Worm (Caenorhabditis elegans) whole organism, mixed stage, embryonic: ENCODE measurements around the gene par-5.

Source experiments
- blmp-1 ChIP-seq: fragments of 150-350 bp; optimal IDR thresholded peaks from 2 replicates; lab custom pipeline; 2014; ENCODE audit warnings: missing biosample characterization, missing genetic modification characterization
- elt-3 ChIP-seq: fragments of 150-350 bp; optimal IDR thresholded peaks from 2 replicates; lab custom pipeline; 2014; ENCODE audit warnings: missing biosample characterization, missing genetic modification characterization
- mep-1 ChIP-seq: fragments of 150-350 bp; optimal IDR thresholded peaks from 2 replicates; lab custom pipeline; 2017; ENCODE audit warnings: missing biosample characterization, missing genetic modification reagents, missing genetic modification characterization, inconsistent platforms
- nhr-28 ChIP-seq: fragments of 150-350 bp; optimal IDR thresholded peaks from 2 replicates; lab custom pipeline; 2014; ENCODE audit warnings: missing biosample characterization, missing genetic modification characterization
- sem-2 ChIP-seq: fragments of 200-800 bp; sonication (Bioruptor generic); optimal IDR thresholded peaks from 2 replicates; lab custom pipeline; 2018; ENCODE audit warnings: mild to moderate bottlenecking, missing genetic modification characterization, missing compliant biosample characterization
- snpc-4 ChIP-seq: fragments of 150-350 bp; optimal IDR thresholded peaks from 2 replicates; lab custom pipeline; 2014; ENCODE audit warnings: missing biosample characterization, missing genetic modification characterization
- ztf-11 ChIP-seq: fragments of 150-350 bp; optimal IDR thresholded peaks from 2 replicates; lab custom pipeline; 2014; ENCODE audit warnings: missing biosample characterization, missing genetic modification characterization

- TF ChIP-seq elt-3 (tag; lab: Kevin White, UChicago) = no peak
- no peak for TF ChIP-seq ztf-11 (tag; lab: Kevin White, UChicago)
- no peak for TF ChIP-seq sem-2
- no peak for TF ChIP-seq mep-1 (tag; lab: Kevin White, UChicago)
- no peak for TF ChIP-seq snpc-4 (tag; lab: Kevin White, UChicago)
- TF ChIP-seq blmp-1 (tag; lab: Kevin White, UChicago) = no peak
- no peak for TF ChIP-seq nhr-28 (tag; lab: Kevin White, UChicago)
Measured at ce11 chrIV:11782846-11783245, 38.9 kb downstream of the par-5 start.
